Fruit fly (Drosophila melanogaster) whole organism, pupa: ENCODE results near the gene CG33995.

Source experiments
- CG10348 ChIP-seq: fragments of 200-800 bp; sonication (Bioruptor generic); IDR thresholded peaks from 2 replicates; pipeline ENCODE4 v1.3.6; 2022; ENCODE audit warnings: missing biosample characterization, missing genetic modification characterization
- CG12605 ChIP-seq: fragments of 200-800 bp; sonication (Bioruptor generic); IDR thresholded peaks from 2 replicates; pipeline ENCODE4 v1.3.6; 2022; ENCODE audit warnings: missing biosample characterization, missing genetic modification characterization
- CG13204 ChIP-seq: fragments of 200-800 bp; sonication (Bioruptor generic); optimal IDR thresholded peaks from 2 replicates; lab custom pipeline; 2018; ENCODE audit warnings: missing biosample characterization, mild to moderate bottlenecking, missing genetic modification characterization, moderate library complexity
- CG14655 ChIP-seq: fragments of 200-800 bp; sonication (Bioruptor generic); optimal IDR thresholded peaks from 3 replicates; lab custom pipeline; 2017; ENCODE audit warnings: mild to moderate bottlenecking, missing biosample characterization, missing genetic modification reagents, missing genetic modification characterization
- CG15710 ChIP-seq: fragments of 200-800 bp; sonication (Bioruptor generic); optimal IDR thresholded peaks from 2 replicates; lab custom pipeline; 2018; ENCODE audit warnings: missing biosample characterization, mild to moderate bottlenecking, missing genetic modification characterization, moderate library complexity
- CG17806 ChIP-seq: fragments of 200-800 bp; sonication (Bioruptor generic); optimal IDR thresholded peaks from 2 replicates; lab custom pipeline; 2018; ENCODE audit warnings: missing biosample characterization, mild to moderate bottlenecking, missing genetic modification characterization, moderate library complexity
- CG32121 ChIP-seq: fragments of 200-800 bp; sonication (Bioruptor generic); IDR thresholded peaks from 2 replicates; pipeline ENCODE4 v1.3.6; 2022; ENCODE audit warnings: missing biosample characterization, missing genetic modification characterization
- CG34367 ChIP-seq: fragments of 200-800 bp; sonication (Bioruptor generic); optimal IDR thresholded peaks from 2 replicates; lab custom pipeline; 2018; ENCODE audit warnings: missing biosample characterization, mild to moderate bottlenecking, missing genetic modification characterization
- CG4496 ChIP-seq: fragments of 200-800 bp; sonication (Bioruptor generic); IDR thresholded peaks from 3 replicates; pipeline ENCODE4 v1.3.6; 2022; ENCODE audit warnings: missing biosample characterization, missing genetic modification characterization
- CG8159 ChIP-seq: fragments of 200-800 bp; sonication (Bioruptor generic); optimal IDR thresholded peaks from 3 replicates; lab custom pipeline; 2018; ENCODE audit warnings: missing biosample characterization, mild to moderate bottlenecking, missing genetic modification characterization, moderate library complexity
- CG8301 ChIP-seq: fragments of 200-800 bp; sonication (Bioruptor generic); optimal IDR thresholded peaks from 2 replicates; lab custom pipeline; 2018; ENCODE audit warnings: missing biosample characterization, mild to moderate bottlenecking, missing genetic modification characterization
- CG9948 ChIP-seq: fragments of 200-800 bp; sonication (Bioruptor generic); optimal IDR thresholded peaks from 2 replicates; lab custom pipeline; 2018; ENCODE audit warnings: missing biosample characterization, mild to moderate bottlenecking, missing genetic modification characterization, moderate library complexity
- D1 ChIP-seq: fragments of 200-800 bp; sonication (Bioruptor generic); optimal IDR thresholded peaks from 2 replicates; lab custom pipeline; 2018; ENCODE audit warnings: missing biosample characterization, mild to moderate bottlenecking, missing genetic modification characterization, moderate library complexity
- EcR ChIP-seq: fragments of 200-800 bp; sonication (Bioruptor generic); optimal IDR thresholded peaks from 3 replicates; lab custom pipeline; 2019; ENCODE audit warnings: missing biosample characterization, missing genetic modification characterization, mild to moderate bottlenecking, moderate library complexity, missing genetic modification reagents
- Ets98B ChIP-seq: fragments of 200-800 bp; sonication (Bioruptor generic); IDR thresholded peaks from 2 replicates; pipeline ENCODE4 v1.3.6; 2022; ENCODE audit warnings: missing biosample characterization, missing genetic modification characterization
- Pif1A ChIP-seq: fragments of 200-800 bp; sonication (Bioruptor generic); optimal IDR thresholded peaks from 3 replicates; lab custom pipeline; 2016; ENCODE audit warnings: missing biosample characterization, missing genetic modification characterization
- Pif1B ChIP-seq: fragments of 200-800 bp; sonication (Bioruptor generic); optimal IDR thresholded peaks from 3 replicates; lab custom pipeline; 2016; ENCODE audit warnings: missing biosample characterization, missing genetic modification characterization
- Snoo ChIP-seq: fragments of 200-800 bp; sonication (Bioruptor generic); optimal IDR thresholded peaks from 3 replicates; lab custom pipeline; 2017; ENCODE audit warnings: missing biosample characterization, mild to moderate bottlenecking, missing genetic modification characterization, inconsistent platforms
- fd96Ca ChIP-seq: fragments of 200-800 bp; sonication (Bioruptor generic); IDR thresholded peaks from 3 replicates; pipeline ENCODE4 v1.3.6; 2022; ENCODE audit warnings: missing biosample characterization, missing genetic modification characterization
- gl ChIP-seq: fragments of 200-800 bp; sonication (Bioruptor generic); optimal IDR thresholded peaks from 2 replicates; lab custom pipeline; 2018; ENCODE audit warnings: missing biosample characterization, mild to moderate bottlenecking, missing genetic modification characterization
- rn ChIP-seq: fragments of 200-800 bp; sonication (Bioruptor generic); IDR thresholded peaks from 2 replicates; pipeline ENCODE4 v1.3.6; 2022; ENCODE audit warnings: missing biosample characterization, missing genetic modification characterization

CG33995 gene

DNA sequence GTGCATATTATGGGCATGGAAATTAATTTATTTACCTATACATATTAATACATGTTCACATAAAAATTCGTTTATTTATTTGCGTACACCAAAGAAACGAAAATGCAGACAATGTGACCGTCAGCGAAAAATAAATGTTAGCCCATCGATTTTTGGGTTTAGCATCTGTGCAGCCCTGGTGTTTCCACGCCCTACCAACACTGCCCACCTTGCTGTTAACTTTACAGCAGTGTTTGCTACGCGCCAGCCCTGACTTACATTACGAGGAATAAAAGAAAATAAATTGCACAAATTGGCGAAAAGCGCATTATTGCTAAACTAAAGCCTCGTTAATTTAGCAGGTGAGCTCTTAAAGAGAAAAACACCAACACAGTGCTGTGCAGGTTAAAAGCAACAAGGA lies at the start of gene CG33995, which contains the start of the genes CG44000 and CG44001:
Gene CG33995 (plus strand): TSS at position 228 of the 400 bp plus-strand sequence.
Gene CG44000 (plus strand): TSS at position 228 of the 400 bp plus-strand sequence.
Gene CG44001 (plus strand): TSS at position 228 of the 400 bp plus-strand sequence.
- peak; percentile 6 for TF ChIP-seq Snoo
- TF ChIP-seq Ets98B (GFP tag; lab: Robert Waterston, UW) = peak; percentile 5
- 0 out of 3 replicates have a peak, but pooled peaks have one; percentile 43 for TF ChIP-seq fd96Ca
- no peak for TF ChIP-seq gl (tag; lab: Kevin White, UChicago)
- peak; percentile 18 for TF ChIP-seq CG15710 (tag; lab: Kevin White, UChicago)
- peak; percentile 32 for TF ChIP-seq CG8159 (tag; lab: Kevin White, UChicago)
- peak; percentile 1 for TF ChIP-seq CG14655 (GFP tag; lab: Kevin White, UChicago)
- TF ChIP-seq CG17806 (tag; lab: Kevin White, UChicago) = no peak
- peak; percentile 0 for TF ChIP-seq Pif1B
- no peak for TF ChIP-seq CG8301
- peak; percentile 7 for TF ChIP-seq Pif1A (GFP tag; lab: Kevin White, UChicago)
- TF ChIP-seq CG4496 (GFP tag; lab: Robert Waterston, UW) = peak; percentile 41; the same call in 2 of the 3 replicates
- TF ChIP-seq D1 (tag; lab: Kevin White, UChicago) = peak; percentile 3

DNA sequence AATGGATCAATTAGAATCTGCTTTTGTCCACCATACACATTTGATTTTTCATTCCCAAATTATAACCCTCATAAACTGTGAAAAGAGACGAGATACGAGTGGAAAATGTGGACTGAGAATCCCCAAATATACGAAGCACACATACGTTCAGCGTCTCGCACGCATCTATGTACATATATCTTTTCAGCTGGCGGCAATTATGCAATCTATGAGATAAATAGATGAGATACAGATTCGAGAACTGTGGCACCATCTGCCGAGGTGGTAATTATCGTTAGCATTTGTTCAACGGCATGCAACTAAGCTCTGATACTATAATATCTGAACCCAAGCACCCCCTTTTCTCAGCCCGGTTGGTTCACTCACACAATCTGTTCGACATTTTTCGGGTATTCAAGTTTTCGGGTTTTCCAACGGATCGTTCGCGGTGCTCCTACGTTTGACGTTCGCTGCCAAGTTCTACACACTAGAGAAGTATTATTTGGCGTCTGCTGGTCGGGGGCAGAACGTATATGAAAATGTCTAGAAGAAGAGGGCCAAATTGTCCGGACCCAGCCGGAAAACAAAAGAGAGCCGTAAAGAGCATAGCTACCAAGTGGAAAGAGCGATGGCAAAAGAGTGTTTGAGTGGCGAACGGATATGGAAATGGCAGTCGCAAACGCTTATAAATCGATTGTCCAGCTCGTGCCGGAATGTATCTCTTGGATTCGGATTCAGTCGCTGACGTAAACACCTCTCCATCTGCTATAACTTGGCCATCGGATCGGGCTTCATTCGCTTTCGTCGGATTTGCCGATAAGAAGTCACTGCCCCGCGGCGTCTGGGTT lies 47.8 kb upstream of the CG33995 start:
- TF ChIP-seq rn (no peak), Ets98B (GFP tag; lab: Robert Waterston, UW) (no peak), CG15710 (tag; lab: Kevin White, UChicago) (no peak)

DNA sequence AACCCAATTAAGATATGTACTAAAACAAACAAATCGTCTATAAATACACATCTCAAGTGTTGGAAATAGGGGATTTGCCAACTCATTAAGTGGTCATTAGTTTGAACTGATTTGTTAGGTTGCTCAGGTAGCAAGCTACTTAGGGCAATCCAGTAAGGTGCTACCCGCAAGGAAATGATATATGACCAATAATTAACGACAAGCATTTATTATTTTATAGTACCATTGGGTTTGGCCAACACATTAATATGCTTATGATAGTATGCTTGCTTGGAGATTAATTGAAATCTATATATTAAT lies 47.3 kb upstream of the CG33995 start:
- TF ChIP-seq CG4496 (GFP tag; lab: Robert Waterston, UW) (no peak), D1 (tag; lab: Kevin White, UChicago) (no peak), Pif1B (no peak), fd96Ca (no peak), CG17806 (tag; lab: Kevin White, UChicago) (no peak)

DNA sequence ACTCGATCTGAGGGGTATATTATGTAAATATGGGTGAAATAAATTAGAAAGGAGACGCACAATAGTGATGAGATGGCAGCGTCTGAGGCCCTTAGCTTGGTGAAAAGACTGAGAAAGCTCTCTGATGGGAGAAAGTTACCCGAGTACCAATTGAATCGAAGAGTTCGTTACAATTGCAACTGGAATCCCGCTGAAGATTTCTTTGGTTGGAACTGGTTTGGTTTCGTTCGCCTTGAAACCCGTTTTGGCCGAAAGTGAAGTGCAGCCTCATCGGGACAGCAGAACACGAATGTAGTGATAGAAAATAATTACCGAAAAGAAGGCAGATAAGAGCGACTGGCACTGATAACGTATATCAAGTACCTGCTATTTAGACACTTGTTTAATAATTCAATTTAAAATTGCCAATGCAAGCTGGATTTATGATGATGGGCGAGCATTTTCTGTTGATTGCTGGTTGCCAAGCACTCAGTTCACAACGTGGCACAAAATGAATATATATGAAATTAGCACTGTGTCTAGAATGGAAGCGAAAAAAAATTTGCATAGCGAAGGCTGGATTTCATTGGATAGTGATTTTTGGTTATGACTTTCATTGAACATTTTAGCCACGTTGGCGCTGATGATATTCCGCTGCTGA lies 46.7 kb upstream of the CG33995 start:
- TF ChIP-seq D1 (tag; lab: Kevin White, UChicago) = no peak
- no peak for TF ChIP-seq Pif1B
- TF ChIP-seq CG10348 (GFP tag; lab: Robert Waterston, UW) = no peak
- no peak for TF ChIP-seq Snoo
- no peak for TF ChIP-seq CG14655 (GFP tag; lab: Kevin White, UChicago)
- no peak for TF ChIP-seq fd96Ca
- no peak for TF ChIP-seq CG12605
- no peak for TF ChIP-seq CG17806 (tag; lab: Kevin White, UChicago)
- no peak for TF ChIP-seq CG32121 (GFP tag; lab: Robert Waterston, UW)
- TF ChIP-seq EcR (GFP tag; lab: Kevin White, UChicago) = no peak
- TF ChIP-seq CG34367 = no peak
- TF ChIP-seq CG8159 (tag; lab: Kevin White, UChicago) = no peak
- TF ChIP-seq gl (tag; lab: Kevin White, UChicago) = no peak
- TF ChIP-seq Pif1A (GFP tag; lab: Kevin White, UChicago) = no peak

DNA sequence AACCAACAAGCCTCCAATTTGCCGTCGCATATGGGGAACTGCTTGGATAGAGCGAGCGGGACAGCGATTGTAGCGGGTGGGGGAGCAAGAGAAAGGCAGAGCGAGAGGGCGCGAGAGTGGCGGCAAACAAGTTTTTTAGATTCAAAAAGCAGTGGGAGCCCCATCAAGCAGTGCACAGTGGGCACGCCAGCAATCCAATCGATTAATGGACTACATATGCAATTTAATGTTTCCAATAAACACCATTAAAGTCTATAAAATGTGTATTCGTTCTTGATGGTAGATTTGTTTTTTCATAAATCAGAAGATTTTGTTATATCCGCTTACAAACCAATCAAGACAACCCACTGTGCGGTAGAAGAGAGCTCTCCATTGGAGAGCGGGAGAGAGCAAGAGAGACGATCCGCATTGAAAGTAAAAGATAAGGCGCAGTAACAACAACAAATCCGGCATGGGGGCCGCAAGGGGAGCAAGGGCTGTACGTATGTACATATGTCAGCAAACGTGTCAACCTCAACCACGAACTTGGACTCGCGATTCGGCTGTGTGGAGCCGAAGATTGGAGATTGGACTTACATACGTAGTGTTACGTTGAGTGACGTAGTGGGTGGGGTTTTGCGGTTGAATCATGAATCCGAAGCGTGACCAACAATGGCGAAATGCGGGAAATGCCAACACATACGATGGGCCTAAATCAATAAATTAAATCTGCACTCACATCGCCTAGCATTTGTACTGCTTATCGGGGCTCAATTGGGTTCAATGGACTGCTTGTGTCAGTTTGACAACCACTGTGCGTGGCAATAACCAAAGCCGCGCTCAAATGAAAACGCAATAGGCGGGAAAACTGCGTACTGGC lies 45.4 kb upstream of the CG33995 start:
- TF ChIP-seq Pif1B (peak; percentile 99), Ets98B (GFP tag; lab: Robert Waterston, UW) (peak; percentile 100), CG17806 (tag; lab: Kevin White, UChicago) (peak; percentile 99), rn (peak; percentile 98), CG9948 (tag; lab: Kevin White, UChicago) (peak; percentile 99), CG8301 (peak; percentile 100), D1 (tag; lab: Kevin White, UChicago) (peak; percentile 94), CG8159 (tag; lab: Kevin White, UChicago) (peak; percentile 99), CG14655 (GFP tag; lab: Kevin White, UChicago) (peak; percentile 100), Snoo (peak; percentile 99), CG4496 (GFP tag; lab: Robert Waterston, UW) (peak; percentile 100), CG32121 (GFP tag; lab: Robert Waterston, UW) (peak; percentile 99), CG34367 (peak; percentile 99), CG13204 (GFP tag; lab: Kevin White, UChicago) (peak; percentile 96), Pif1A (GFP tag; lab: Kevin White, UChicago) (peak; percentile 99), gl (tag; lab: Kevin White, UChicago) (peak; percentile 98), EcR (GFP tag; lab: Kevin White, UChicago) (peak; percentile 95), CG15710 (tag; lab: Kevin White, UChicago) (peak; percentile 98), CG12605 (peak; percentile 99), fd96Ca (peak; percentile 99), CG10348 (GFP tag; lab: Robert Waterston, UW) (peak; percentile 96)
